Fruit fly (Drosophila melanogaster): Measurements from ENCODE around the gene Rbm13.

dm6 chrX:8878967-8879554 lies 22.4 kb upstream of the Rbm13 start:
- TF ChIP-seq CG8478 (optimal IDR thresholded peaks at IDR 0.05): no peak
- no peak for TF ChIP-seq CTCF (optimal IDR thresholded peaks at IDR 0.05)
